Worm (Caenorhabditis elegans): ENCODE data around the gene folr-1.
A peak's percentile ranks its signal among the peaks of the same experiment; 100 is the strongest.

The folr-1 gene

DNA sequence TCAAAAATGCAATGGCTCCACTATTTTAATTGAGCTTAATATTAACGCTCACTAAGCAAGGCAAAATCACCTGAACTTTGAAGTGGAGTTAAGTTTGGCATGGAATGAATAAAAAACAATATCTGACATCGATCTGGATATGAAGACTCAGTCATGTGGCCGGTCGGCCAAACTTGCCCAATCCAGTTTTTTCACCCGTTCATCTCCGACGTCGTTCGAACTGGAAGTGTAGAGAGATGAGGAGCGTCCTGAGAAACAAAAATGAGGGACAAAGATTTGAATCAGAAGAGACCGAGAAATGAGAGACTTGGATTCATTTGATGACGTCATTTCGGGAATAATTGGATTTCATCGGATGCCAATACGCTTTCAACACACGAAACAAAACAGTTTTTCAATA lies 19.0 kb downstream of the folr-1 start:
- TF ChIP-seq mdt-29 (GFP tag; IDR thresholded peaks at IDR 0.05) = no peak
- peak; percentile 29 for TF ChIP-seq hlh-11 (tag; optimal IDR thresholded peaks at IDR 0.05)
- no peak for TF ChIP-seq ama-1 (optimal IDR thresholded peaks at IDR 0.05)
- no peak for TF ChIP-seq nhr-48 (tag; optimal IDR thresholded peaks at IDR 0.05)
- TF ChIP-seq nhr-10 (tag; optimal IDR thresholded peaks at IDR 0.05) = no peak
- TF ChIP-seq aha-1 (tag) = no peak
- no peak for TF ChIP-seq pqm-1 (tag; optimal IDR thresholded peaks at IDR 0.05)
- TF ChIP-seq mxl-2 (GFP tag; conservative IDR thresholded peaks at IDR 0.05) = no peak
- no peak for TF ChIP-seq ztf-7 (tag; optimal IDR thresholded peaks at IDR 0.05)
- TF ChIP-seq hlh-30 (tag; optimal IDR thresholded peaks at IDR 0.05; ENCODE audit: insufficient read depth) = peak; percentile 11
- no peak for TF ChIP-seq arid-1 (GFP tag; conservative IDR thresholded peaks at IDR 0.05)
- TF ChIP-seq F10B5.3 (tag; optimal IDR thresholded peaks at IDR 0.05) = no peak
- no peak for TF ChIP-seq ceh-44 (GFP tag; IDR thresholded peaks at IDR 0.05)

DNA sequence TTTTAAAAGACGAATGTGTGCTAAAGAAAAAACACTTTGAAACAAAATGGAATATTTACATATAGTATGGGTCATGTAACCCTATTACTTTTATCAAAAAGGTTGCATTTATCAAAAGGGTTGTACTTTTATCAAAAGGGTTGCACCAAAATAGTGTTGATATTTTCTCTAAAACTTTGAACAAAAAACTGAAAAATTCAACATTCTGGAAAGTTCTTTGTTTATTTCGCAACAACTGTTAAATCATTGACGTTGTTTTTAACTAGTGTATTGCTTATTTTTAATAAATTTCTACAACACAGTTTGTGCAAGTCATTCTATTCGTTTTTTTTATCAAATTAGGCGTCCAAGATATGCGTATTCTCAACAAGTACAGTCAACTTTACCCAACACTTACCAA lies 19.4 kb downstream of the folr-1 start, which contains the start of the genes C17G1.5 and C17G1.14:
Gene C17G1.5, plus strand, starts transcription at position 266 of the 400 bp plus-strand sequence.
Gene C17G1.14, plus strand, starts transcription at position 277 of the 400 bp plus-strand sequence.
- TF ChIP-seq unc-130 (GFP tag; optimal IDR thresholded peaks at IDR 0.05) = no peak
- TF ChIP-seq F26F4.8 (GFP tag; conservative IDR thresholded peaks at IDR 0.05) = no peak
- TF ChIP-seq ceh-44 (GFP tag; IDR thresholded peaks at IDR 0.05) = no peak
- no peak for TF ChIP-seq nhr-10 (tag; optimal IDR thresholded peaks at IDR 0.05)
- no peak for TF ChIP-seq lin-38 (GFP tag; IDR thresholded peaks at IDR 0.05)
- no peak for TF ChIP-seq R02D3.7 (tag; optimal IDR thresholded peaks at IDR 0.05)
- TF ChIP-seq pqm-1 (tag; optimal IDR thresholded peaks at IDR 0.05) = peak; percentile 9
- TF ChIP-seq ceh-82 (tag; optimal IDR thresholded peaks at IDR 0.05) = no peak
- no peak for TF ChIP-seq fos-1 (tag; optimal IDR thresholded peaks at IDR 0.05)
- TF ChIP-seq rbr-2 (tag; optimal IDR thresholded peaks at IDR 0.05) = no peak
- TF ChIP-seq hlh-30 (tag; optimal IDR thresholded peaks at IDR 0.05; ENCODE audit: insufficient read depth) = no peak
- TF ChIP-seq php-3 (GFP tag; IDR thresholded peaks at IDR 0.05) = no peak
- no peak for TF ChIP-seq nhr-6 (tag; optimal IDR thresholded peaks at IDR 0.05)
- TF ChIP-seq dve-1 (tag; optimal IDR thresholded peaks at IDR 0.05; ENCODE audit: insufficient read depth) = peak; percentile 8
- TF ChIP-seq daf-19 (GFP tag; conservative IDR thresholded peaks at IDR 0.05) = no peak
- no peak for TF ChIP-seq madf-5 (GFP tag; IDR thresholded peaks at IDR 0.05)
- no peak for TF ChIP-seq daf-16 (GFP tag; optimal IDR thresholded peaks at IDR 0.05)
- TF ChIP-seq daf-16 (tag; optimal IDR thresholded peaks at IDR 0.05) = peak; percentile 68

DNA sequence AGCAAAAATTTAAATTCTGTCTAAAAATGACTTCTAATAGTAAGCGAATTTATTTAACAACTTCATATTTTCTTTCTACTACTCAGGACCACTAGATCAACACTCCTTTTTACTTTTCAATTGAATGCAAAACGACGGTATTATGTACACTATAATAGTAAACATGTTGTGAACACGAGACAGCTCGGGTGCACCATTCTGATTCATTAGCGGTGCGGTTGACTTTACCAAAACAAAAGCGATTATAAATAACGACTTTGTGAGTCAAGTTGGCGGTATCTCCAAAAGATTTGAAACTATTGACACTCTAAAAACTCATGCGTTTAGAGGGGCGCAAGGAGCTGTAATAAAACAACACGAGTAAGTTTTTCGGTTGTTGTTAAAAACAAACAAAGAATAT lies 21.4 kb downstream of the folr-1 start:
- TF ChIP-seq pha-4 (GFP tag; IDR thresholded peaks at IDR 0.05) = no peak
- peak; percentile 82 for TF ChIP-seq pha-4 (tag; optimal IDR thresholded peaks at IDR 0.05)
- TF ChIP-seq daf-16 (GFP tag; optimal IDR thresholded peaks at IDR 0.05) = no peak
- peak; percentile 36 for TF ChIP-seq daf-16 (tag; optimal IDR thresholded peaks at IDR 0.05)
- no peak for TF ChIP-seq zip-11 (GFP tag; IDR thresholded peaks at IDR 0.05)
- TF ChIP-seq egl-27 (tag; optimal IDR thresholded peaks at IDR 0.05) = no peak
- TF ChIP-seq nhr-6 (tag; optimal IDR thresholded peaks at IDR 0.05) = peak; percentile 66
- no peak for TF ChIP-seq T20F7.1 (GFP tag; optimal IDR thresholded peaks at IDR 0.05)

DNA sequence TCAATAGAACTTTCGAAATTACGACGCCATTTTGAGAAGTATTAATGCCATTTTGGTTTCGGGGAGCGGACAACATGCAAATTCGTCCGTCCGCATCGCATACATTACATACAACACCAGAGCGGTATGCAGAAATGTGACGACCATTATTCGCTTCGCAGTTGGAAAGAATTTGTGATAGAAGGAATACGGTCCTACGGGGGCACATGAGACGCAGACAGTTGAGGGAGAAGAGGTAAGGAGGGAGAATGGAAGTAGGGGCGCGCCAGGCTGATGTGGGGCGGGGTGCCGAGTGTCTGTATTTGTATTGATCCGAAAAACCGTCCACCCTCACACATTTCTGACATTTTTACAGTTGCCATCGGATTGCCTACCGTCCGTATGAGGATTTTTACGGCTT lies 22.3 kb downstream of the folr-1 start:
- TF ChIP-seq mes-2 (tag; optimal IDR thresholded peaks at IDR 0.05; ENCODE audit: poor library complexity, severe bottlenecking) = peak; percentile 13
- no peak for TF ChIP-seq madf-9 (GFP tag; conservative IDR thresholded peaks at IDR 0.05)
- TF ChIP-seq mxl-3 (GFP tag; optimal IDR thresholded peaks at IDR 0.05) = peak; percentile 8
- TF ChIP-seq aha-1 (tag) = peak; percentile 85

DNA sequence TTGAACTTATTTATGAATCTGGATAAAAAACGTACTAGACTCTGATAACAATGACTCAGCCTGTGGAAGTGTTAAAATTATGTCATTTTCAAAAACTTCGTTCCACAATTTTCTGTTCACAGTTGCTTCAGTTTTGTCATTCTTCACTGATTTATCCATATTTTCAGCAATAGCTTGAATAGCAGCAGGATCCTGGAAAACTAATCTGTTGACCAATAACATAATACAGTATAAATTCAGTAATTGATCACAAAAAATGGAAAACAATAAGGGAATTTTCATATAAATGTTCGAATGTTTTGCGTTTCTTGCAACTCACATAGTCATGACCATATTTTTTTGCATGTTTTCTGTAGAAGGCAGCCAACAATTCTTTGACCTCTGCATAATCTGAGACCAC lies 29.4 kb downstream of the folr-1 start:
- TF ChIP-seq rbr-2 (tag; optimal IDR thresholded peaks at IDR 0.05) = no peak
- no peak for TF ChIP-seq Y75B8A.6 (GFP tag; IDR thresholded peaks at IDR 0.05)
- TF ChIP-seq egl-43 (GFP tag; IDR thresholded peaks at IDR 0.05) = no peak
- no peak for TF ChIP-seq ctbp-1 (GFP tag; IDR thresholded peaks at IDR 0.05)
- no peak for TF ChIP-seq mdl-1 (tag; optimal IDR thresholded peaks at IDR 0.05)
- TF ChIP-seq ceh-28 (tag; optimal IDR thresholded peaks at IDR 0.05) = no peak
- no peak for TF ChIP-seq jun-1 (tag; optimal IDR thresholded peaks at IDR 0.05)
- peak in 1 of 2 experiments; percentile 96 for TF ChIP-seq unc-62 (GFP tag; optimal IDR thresholded peaks at IDR 0.05 in 1 of 2)
- no peak for TF ChIP-seq unc-62 (tag; optimal IDR thresholded peaks at IDR 0.05)

All from whole organism, L4 larva.